Fruit fly (Drosophila melanogaster): ENCODE results near the gene CG5412.
A peak's percentile ranks its signal among the peaks of the same experiment; 100 is the strongest.

Gene CG5412

DNA sequence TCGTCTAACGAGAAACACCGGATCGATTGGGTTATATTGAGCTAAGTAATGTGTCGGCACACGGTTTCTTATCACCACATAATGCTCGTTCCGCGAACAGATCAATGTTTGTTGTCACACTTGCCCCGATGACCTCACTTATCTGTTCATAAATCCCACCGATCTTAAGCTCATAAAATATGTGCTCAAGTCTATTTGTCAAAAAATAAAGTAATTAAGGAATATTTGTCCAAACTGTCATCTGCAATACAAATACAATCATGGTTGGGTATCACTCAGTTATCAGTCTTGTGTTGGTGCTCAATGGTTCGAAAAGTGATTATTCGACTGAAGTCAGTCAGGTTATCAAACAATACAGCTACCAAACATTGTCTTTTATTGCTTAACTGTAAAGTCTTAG lies 28.6 kb upstream of the CG5412 start (continued):
- TF ChIP-seq CG9932 (GFP tag; IDR thresholded peaks at IDR 0.05), result no peak
- no peak for TF ChIP-seq CG6272 (GFP tag; IDR thresholded peaks at IDR 0.05)
- TF ChIP-seq lov (optimal IDR thresholded peaks at IDR 0.05), result no peak
- 0 out of 3 replicates have a peak, but pooled peaks have one; percentile 30 for TF ChIP-seq lov (GFP tag; IDR thresholded peaks at IDR 0.05)
- no peak for TF ChIP-seq twi (tag; optimal IDR thresholded peaks at IDR 0.05)
- TF ChIP-seq CG2875 (GFP tag; optimal IDR thresholded peaks at IDR 0.05), result peak; percentile 13
- peak; percentile 37 for TF ChIP-seq NC2β (GFP tag; optimal IDR thresholded peaks at IDR 0.05)
- TF ChIP-seq Dp (GFP tag; optimal IDR thresholded peaks at IDR 0.05), result no peak
- TF ChIP-seq eve (GFP tag; optimal IDR thresholded peaks at IDR 0.05), result peak in 1 of 2 experiments; percentile 2
- TF ChIP-seq gsb-n (tag; optimal IDR thresholded peaks at IDR 0.05), result peak; percentile 26
- TF ChIP-seq cg (GFP tag; optimal IDR thresholded peaks at IDR 0.05), result peak; percentile 20
- TF ChIP-seq stwl (tag; optimal IDR thresholded peaks at IDR 0.05), result peak; percentile 19
- peak; percentile 61 for TF ChIP-seq CG7745 (tag; optimal IDR thresholded peaks at IDR 0.05)
- peak; percentile 51 for TF ChIP-seq CG2202 (tag; optimal IDR thresholded peaks at IDR 0.05)
- peak; percentile 28 for TF ChIP-seq grn (GFP tag; optimal IDR thresholded peaks at IDR 0.05)
- TF ChIP-seq sens (GFP tag), result peak; percentile 88
- peak in 1 of 3 experiments; percentile 35 for TF ChIP-seq lola (GFP tag; optimal IDR thresholded peaks at IDR 0.05)
- no peak for TF ChIP-seq cwo (GFP tag; optimal IDR thresholded peaks at IDR 0.05)
- peak; percentile 16 for TF ChIP-seq Lhr (GFP tag; optimal IDR thresholded peaks at IDR 0.05)
- TF ChIP-seq mirr (GFP tag; optimal IDR thresholded peaks at IDR 0.05), result peak; percentile 71
- TF ChIP-seq org-1 (GFP tag; optimal IDR thresholded peaks at IDR 0.05), result peak; percentile 10
- peak; percentile 38 for TF ChIP-seq CG6813 (GFP tag; optimal IDR thresholded peaks at IDR 0.05)
- peak in 1 of 2 experiments; percentile 77 for TF ChIP-seq Hr78 (GFP tag; optimal IDR thresholded peaks at IDR 0.05)
- peak; percentile 6 for TF ChIP-seq CG15601 (tag; optimal IDR thresholded peaks at IDR 0.05)
- TF ChIP-seq Opbp (GFP tag; IDR thresholded peaks at IDR 0.05; ENCODE audit: partially characterized antibody), result no peak
- no peak for TF ChIP-seq CG8359 (GFP tag; optimal IDR thresholded peaks at IDR 0.05; ENCODE audit: borderline replicate concordance)
- TF ChIP-seq da (GFP tag; optimal IDR thresholded peaks at IDR 0.05), result no peak
- TF ChIP-seq zf30C (GFP tag; optimal IDR thresholded peaks at IDR 0.05), result no peak
- TF ChIP-seq CG15479 (GFP tag; optimal IDR thresholded peaks at IDR 0.05), result no peak

- TF ChIP-seq org-1 (GFP tag; optimal IDR thresholded peaks at IDR 0.05) (no peak), CG9215 (GFP tag; IDR thresholded peaks at IDR 0.05) (no peak), CG3163 (GFP tag; optimal IDR thresholded peaks at IDR 0.05) (no peak), Eip74EF (GFP tag; optimal IDR thresholded peaks at IDR 0.05) (no peak), CG17912 (GFP tag; optimal IDR thresholded peaks at IDR 0.05) (peak; percentile 43), CG4404 (GFP tag; IDR thresholded peaks at IDR 0.05) (no peak), twi (tag; optimal IDR thresholded peaks at IDR 0.05) (peak; percentile 56), hkb (optimal IDR thresholded peaks at IDR 0.05) (no peak), hkb (GFP tag; IDR thresholded peaks at IDR 0.05) (no peak), Ptx1 (GFP tag; IDR thresholded peaks at IDR 0.05) (no peak), fd96Cb (tag; optimal IDR thresholded peaks at IDR 0.05) (no peak), gsb-n (tag; optimal IDR thresholded peaks at IDR 0.05) (no peak), grau (tag; optimal IDR thresholded peaks at IDR 0.05) (peak; percentile 88), CG11504 (tag; optimal IDR thresholded peaks at IDR 0.05) (peak; percentile 9), Usf (GFP tag; optimal IDR thresholded peaks at IDR 0.05) (no peak), CG2120 (GFP tag; optimal IDR thresholded peaks at IDR 0.05) (peak; percentile 40), pros (GFP tag; optimal IDR thresholded peaks at IDR 0.05) (no peak), lola (GFP tag; optimal IDR thresholded peaks at IDR 0.05) (peak in 1 of 3 experiments; percentile 32), CG9727 (GFP tag; optimal IDR thresholded peaks at IDR 0.05) (no peak), CG11696 (GFP tag; IDR thresholded peaks at IDR 0.05) (no peak), Vsx1 (GFP tag; optimal IDR thresholded peaks at IDR 0.05) (no peak), CG3281 (GFP tag; optimal IDR thresholded peaks at IDR 0.05) (no peak), CG14441 (GFP tag; IDR thresholded peaks at IDR 0.05) (peak; percentile 47; the same call in 1 of the 2 replicates), mirr (GFP tag; optimal IDR thresholded peaks at IDR 0.05) (no peak)
These were observed 27.6 kb upstream of the CG5412 start for dm6 chr3R:20549017-20549854.

Measured in whole organism, embryonic.